Fruit fly (Drosophila melanogaster) whole organism, embryonic: ENCODE measurements around the gene nxf2.

Experiments used
- Aef1 ChIP-seq: fragments of 200-800 bp; sonication (Bioruptor generic); IDR thresholded peaks from 3 replicates; pipeline ENCODE4 v1.3.6; 2022; ENCODE audit warnings: missing biosample characterization, missing genetic modification characterization
- Asciz ChIP-seq: fragments of 200-800 bp; sonication (Bioruptor generic); optimal IDR thresholded peaks from 2 replicates; lab custom pipeline; 2017; ENCODE audit warnings: missing biosample characterization, mild to moderate bottlenecking, missing genetic modification characterization, missing genetic modification reagents
- CG11504 ChIP-seq: fragments of 200-800 bp; sonication (Bioruptor generic); optimal IDR thresholded peaks from 3 replicates; lab custom pipeline; 2019; ENCODE audit warnings: missing biosample characterization, mild to moderate bottlenecking, missing genetic modification characterization, moderate library complexity
- CG12155 ChIP-seq: fragments of 200-800 bp; sonication (Bioruptor generic); optimal IDR thresholded peaks from 3 replicates; lab custom pipeline; 2016; ENCODE audit warnings: missing biosample characterization, missing genetic modification characterization
- CG12769 ChIP-seq: fragments of 200-800 bp; sonication (Bioruptor generic); optimal IDR thresholded peaks from 2 replicates; lab custom pipeline; 2019; ENCODE audit warnings: missing biosample characterization, mild to moderate bottlenecking, missing genetic modification characterization, moderate library complexity
- CG13775 ChIP-seq: fragments of 200-800 bp; sonication (Bioruptor generic); optimal IDR thresholded peaks from 3 replicates; lab custom pipeline; 2017; ENCODE audit warnings: missing biosample characterization, mild to moderate bottlenecking, missing genetic modification characterization
- CG13894 ChIP-seq: fragments of 200-800 bp; sonication (Bioruptor generic); optimal IDR thresholded peaks from 3 replicates; lab custom pipeline; 2018; ENCODE audit warnings: missing biosample characterization, mild to moderate bottlenecking, missing genetic modification characterization, moderate library complexity
- CG15514 ChIP-seq: fragments of 200-800 bp; sonication (Bioruptor generic); optimal IDR thresholded peaks from 3 replicates; lab custom pipeline; 2017; ENCODE audit warnings: missing biosample characterization, missing genetic modification characterization, mild to moderate bottlenecking, moderate library complexity, missing genetic modification reagents
- CG17568 ChIP-seq: fragments of 200-800 bp; sonication (Bioruptor generic); optimal IDR thresholded peaks from 2 replicates; lab custom pipeline; 2018; ENCODE audit warnings: missing biosample characterization, mild to moderate bottlenecking, missing genetic modification characterization, moderate library complexity
- CG2678 ChIP-seq: fragments of 200-800 bp; sonication (Bioruptor generic); optimal IDR thresholded peaks from 3 replicates; lab custom pipeline; 2019; ENCODE audit warnings: missing biosample characterization, mild to moderate bottlenecking, missing genetic modification characterization, moderate library complexity
- CG42726 ChIP-seq: fragments of 200-800 bp; sonication (Bioruptor generic); IDR thresholded peaks from 2 replicates; pipeline ENCODE4 v1.3.6; 2022; ENCODE audit warnings: missing biosample characterization, missing genetic modification characterization; ENCODE audit not compliant: partially characterized antibody
- CG43689 ChIP-seq: fragments of 200-800 bp; sonication (Bioruptor generic); IDR thresholded peaks from 2 replicates; pipeline ENCODE4 v1.3.6; 2022; ENCODE audit warnings: missing biosample characterization, missing genetic modification characterization
- CG7839 ChIP-seq: fragments of 200-800 bp; sonication (Bioruptor generic); optimal IDR thresholded peaks from 3 replicates; lab custom pipeline; 2018; ENCODE audit warnings: missing biosample characterization, mild to moderate bottlenecking, missing genetic modification characterization, moderate library complexity
- CG9437 ChIP-seq: fragments of 200-800 bp; sonication (Bioruptor generic); optimal IDR thresholded peaks from 2 replicates; lab custom pipeline; 2018; ENCODE audit warnings: missing biosample characterization, mild to moderate bottlenecking, missing genetic modification characterization
- CoRest ChIP-seq: fragments of 200-800 bp; sonication (Bioruptor generic); optimal IDR thresholded peaks from 3 replicates; lab custom pipeline; 2018; ENCODE audit warnings: missing biosample characterization, mild to moderate bottlenecking, missing genetic modification characterization, moderate library complexity
- CrebB ChIP-seq: fragments of 200-800 bp; sonication (Bioruptor generic); optimal IDR thresholded peaks from 3 replicates; lab custom pipeline; 2018; ENCODE audit warnings: missing biosample characterization, mild to moderate bottlenecking, missing genetic modification characterization
- D19A ChIP-seq: fragments of 200-800 bp; optimal IDR thresholded peaks from 3 replicates; lab custom pipeline; 2019; ENCODE audit warnings: missing biosample characterization, mild to moderate bottlenecking, missing genetic modification characterization, moderate library complexity
- Dek ChIP-seq: fragments of 200-800 bp; sonication (Bioruptor generic); optimal IDR thresholded peaks from 3 replicates; lab custom pipeline; 2019; ENCODE audit warnings: missing biosample characterization, mild to moderate bottlenecking, missing genetic modification characterization, moderate library complexity
- Dip2 ChIP-seq: fragments of 200-800 bp; sonication (Bioruptor generic); IDR thresholded peaks from 2 replicates; pipeline ENCODE4 v1.3.6; 2022; ENCODE audit warnings: missing biosample characterization, missing genetic modification characterization
- Ets65A ChIP-seq: fragments of 200-800 bp; sonication (Bioruptor generic); peaks from one replicate; lab custom pipeline; 2016; ENCODE audit warnings: missing biosample characterization, missing genetic modification characterization
- H2.0 ChIP-seq: fragments of 200-800 bp; sonication (Bioruptor generic); IDR thresholded peaks from 2 replicates; pipeline ENCODE4 v1.3.6; 2022; ENCODE audit warnings: missing biosample characterization, missing genetic modification characterization
- HLH4C ChIP-seq: fragments of 200-800 bp; sonication (Bioruptor generic); IDR thresholded peaks from 3 replicates; pipeline ENCODE4 v1.3.6; 2022; ENCODE audit warnings: missing biosample characterization, missing genetic modification characterization; ENCODE audit not compliant: partially characterized antibody
- HLH54F ChIP-seq: fragments of 200-800 bp; sonication (Bioruptor generic); optimal IDR thresholded peaks from 3 replicates; lab custom pipeline; 2016; ENCODE audit warnings: missing biosample characterization, missing genetic modification characterization
- NFAT ChIP-seq: fragments of 200-800 bp; sonication (Bioruptor generic); IDR thresholded peaks from 2 replicates; pipeline ENCODE4 v1.3.6; 2022; ENCODE audit warnings: missing biosample characterization, missing genetic modification characterization
- Sry-β ChIP-seq: fragments of 200-800 bp; sonication (Bioruptor generic); optimal IDR thresholded peaks from 2 replicates; lab custom pipeline; 2018; ENCODE audit warnings: missing biosample characterization, mild to moderate bottlenecking, missing genetic modification characterization, moderate library complexity
- TFAM ChIP-seq: fragments of 200-800 bp; sonication (Bioruptor generic); optimal IDR thresholded peaks from 2 replicates; lab custom pipeline; 2017; ENCODE audit warnings: missing biosample characterization, missing genetic modification characterization, inconsistent platforms
- Taf1 ChIP-seq: fragments of 200-800 bp; sonication (Bioruptor generic); IDR thresholded peaks from 2 replicates; pipeline ENCODE4 v1.3.6; 2022; ENCODE audit warnings: missing biosample characterization, missing genetic modification characterization
- Vsx1 ChIP-seq: fragments of 200-800 bp; sonication (Bioruptor generic); optimal IDR thresholded peaks from 2 replicates; lab custom pipeline; 2017; ENCODE audit warnings: missing biosample characterization, mild to moderate bottlenecking, missing genetic modification characterization, missing genetic modification reagents
- Xbp1 ChIP-seq: fragments of 200-800 bp; sonication (Bioruptor generic); optimal IDR thresholded peaks from 3 replicates; lab custom pipeline; 2016; ENCODE audit warnings: missing biosample characterization, mild to moderate bottlenecking, missing genetic modification characterization
- bowl ChIP-seq: fragments of 200-800 bp; sonication (Bioruptor generic); IDR thresholded peaks from 2 replicates; pipeline ENCODE4 v1.3.6; 2022; ENCODE audit warnings: missing biosample characterization, missing genetic modification characterization
- cato ChIP-seq: fragments of 200-800 bp; sonication (Bioruptor generic); optimal IDR thresholded peaks from 2 replicates; lab custom pipeline; 2016; ENCODE audit warnings: missing biosample characterization, missing genetic modification characterization, borderline replicate concordance
- cwo ChIP-seq: fragments of 200-800 bp; sonication (Bioruptor generic); optimal IDR thresholded peaks from 3 replicates; lab custom pipeline; 2017; ENCODE audit warnings: missing biosample characterization, missing genetic modification characterization, mild to moderate bottlenecking, moderate library complexity, missing genetic modification reagents
- dati ChIP-seq: fragments of 200-800 bp; sonication (Bioruptor generic); IDR thresholded peaks from 2 replicates; pipeline ENCODE4 v1.3.6; 2022; ENCODE audit warnings: missing biosample characterization, missing genetic modification characterization
- dimm ChIP-seq: fragments of 200-800 bp; sonication (Bioruptor generic); IDR thresholded peaks from 2 replicates; pipeline ENCODE4 v1.3.6; 2022; ENCODE audit warnings: missing biosample characterization, missing genetic modification characterization
- emc ChIP-seq: fragments of 200-800 bp; sonication (Bioruptor generic); optimal IDR thresholded peaks from 2 replicates; lab custom pipeline; 2016; ENCODE audit warnings: missing biosample characterization, missing genetic modification characterization
- her ChIP-seq: fragments of 200-800 bp; sonication (Bioruptor generic); optimal IDR thresholded peaks from 2 replicates; lab custom pipeline; 2016; ENCODE audit warnings: missing biosample characterization, missing genetic modification characterization
- inv ChIP-seq: fragments of 200-800 bp; sonication (Bioruptor generic); IDR thresholded peaks from 2 replicates; pipeline ENCODE4 v1.3.6; 2022; ENCODE audit warnings: missing biosample characterization, missing genetic modification characterization; ENCODE audit not compliant: partially characterized antibody
- jing ChIP-seq: fragments of 200-800 bp; sonication (Bioruptor generic); optimal IDR thresholded peaks from 2 replicates; lab custom pipeline; 2018; ENCODE audit warnings: missing biosample characterization, mild to moderate bottlenecking, missing genetic modification characterization
- mld ChIP-seq: fragments of 200-800 bp; sonication (Bioruptor generic); IDR thresholded peaks from 3 replicates; pipeline ENCODE4 v1.3.6; 2022; ENCODE audit warnings: missing biosample characterization, missing genetic modification characterization; ENCODE audit not compliant: partially characterized antibody
- nau ChIP-seq: fragments of 200-800 bp; sonication (Bioruptor generic); optimal IDR thresholded peaks from 3 replicates; lab custom pipeline; 2017; ENCODE audit warnings: missing biosample characterization, mild to moderate bottlenecking, missing genetic modification characterization, missing genetic modification reagents
- nerfin-2 ChIP-seq: fragments of 200-800 bp; sonication (Bioruptor generic); IDR thresholded peaks from 2 replicates; pipeline ENCODE4 v1.3.6; 2022; ENCODE audit warnings: missing biosample characterization, missing genetic modification characterization; ENCODE audit not compliant: partially characterized antibody
- pho ChIP-seq: fragments of 200-800 bp; sonication (Bioruptor generic); optimal IDR thresholded peaks from 2 replicates; lab custom pipeline; 2016; ENCODE audit warnings: missing biosample characterization, missing genetic modification characterization
- pzg ChIP-seq: fragments of 200-800 bp; sonication (Bioruptor generic); optimal IDR thresholded peaks from 3 replicates; lab custom pipeline; 2018; ENCODE audit warnings: missing biosample characterization, mild to moderate bottlenecking, missing genetic modification characterization, moderate library complexity
- run ChIP-seq: fragments of 200-800 bp; sonication (Bioruptor generic); optimal IDR thresholded peaks from 3 replicates; lab custom pipeline; 2018; ENCODE audit warnings: missing biosample characterization, mild to moderate bottlenecking, missing genetic modification characterization
- stwl ChIP-seq: fragments of 200-800 bp; sonication (Bioruptor generic); optimal IDR thresholded peaks from 3 replicates; lab custom pipeline; 2018; ENCODE audit warnings: missing biosample characterization, mild to moderate bottlenecking, missing genetic modification characterization, moderate library complexity
- tgo ChIP-seq: fragments of 200-800 bp; sonication (Bioruptor generic); IDR thresholded peaks from 3 replicates; pipeline ENCODE4 v1.3.6; 2022; ENCODE audit warnings: missing biosample characterization, missing genetic modification characterization
- toy ChIP-seq: fragments of 200-800 bp; sonication (Bioruptor generic); IDR thresholded peaks from 2 replicates; pipeline ENCODE4 v1.3.6; 2022; ENCODE audit warnings: missing biosample characterization, missing genetic modification characterization
- z ChIP-seq: fragments of 200-800 bp; sonication (Bioruptor generic); IDR thresholded peaks from 3 replicates; pipeline ENCODE4 v1.3.6; 2022; ENCODE audit warnings: missing biosample characterization, missing genetic modification characterization
- zf30C ChIP-seq: fragments of 200-800 bp; sonication (Bioruptor generic); optimal IDR thresholded peaks from 3 replicates; lab custom pipeline; 2018; ENCODE audit warnings: missing biosample characterization, mild to moderate bottlenecking, missing genetic modification characterization

nxf2 gene

dm6 chr3L:16574307-16574946 lies 5.7 kb downstream of the nxf2 start, which contains the start of gene mbf1 (continued):
- no peak for TF ChIP-seq Vsx1 (GFP tag; lab: Kevin White, UChicago)
- TF ChIP-seq dimm, result no peak
- no peak for TF ChIP-seq nau
- no peak for TF ChIP-seq tgo (GFP tag; lab: Robert Waterston, UW)
- peak; percentile 37 for TF ChIP-seq pho (GFP tag; lab: Kevin White, UChicago)
- peak; percentile 59; the same call in 2 of the 3 replicates for TF ChIP-seq HLH4C (GFP tag; lab: Robert Waterston, UW)
- no peak for TF ChIP-seq TFAM
- TF ChIP-seq CG2678 (tag; lab: Kevin White, UChicago), result peak; percentile 19
- TF ChIP-seq CG43689 (GFP tag; lab: Robert Waterston, UW), result no peak
- no peak for TF ChIP-seq Dip2 (GFP tag; lab: Robert Waterston, UW)
- peak; percentile 71 for TF ChIP-seq Ets65A (GFP tag; lab: Kevin White, UChicago)
- no peak for TF ChIP-seq HLH54F (GFP tag; lab: Kevin White, UChicago)
- peak; percentile 20 for TF ChIP-seq CG12155 (GFP tag; lab: Kevin White, UChicago)
- peak; percentile 42 for TF ChIP-seq CoRest
- no peak for TF ChIP-seq dati (GFP tag; lab: Robert Waterston, UW)
- no peak for TF ChIP-seq toy (GFP tag; lab: Robert Waterston, UW)
- no peak for TF ChIP-seq D19A (tag; lab: Kevin White, UChicago)
- no peak for TF ChIP-seq Taf1
- no peak for TF ChIP-seq her (GFP tag; lab: Kevin White, UChicago)
- TF ChIP-seq CG11504 (tag; lab: Kevin White, UChicago), result peak; percentile 27
- peak; percentile 13 for TF ChIP-seq CG13775 (GFP tag; lab: Kevin White, UChicago)
- no peak for TF ChIP-seq run
- TF ChIP-seq Aef1 (GFP tag; lab: Robert Waterston, UW), result no peak
- peak; percentile 32 for TF ChIP-seq CG13894 (tag; lab: Kevin White, UChicago)
- TF ChIP-seq stwl (tag; lab: Kevin White, UChicago), result peak; percentile 85
- TF ChIP-seq pzg (GFP tag; lab: Kevin White, UChicago), result peak; percentile 90
- no peak for TF ChIP-seq zf30C
- 0 out of 3 replicates have a peak, but pooled peaks have one; percentile 13 for TF ChIP-seq mld
- TF ChIP-seq H2.0 (GFP tag; lab: Robert Waterston, UW), result no peak
- TF ChIP-seq CG12769 (tag; lab: Kevin White, UChicago), result peak; percentile 32
- TF ChIP-seq Xbp1 (GFP tag; lab: Kevin White, UChicago), result no peak
- peak; percentile 22 for TF ChIP-seq CG17568
- TF ChIP-seq Sry-β, result no peak
- TF ChIP-seq cwo, result no peak
- no peak for TF ChIP-seq cato
- TF ChIP-seq CrebB, result no peak
- no peak for TF ChIP-seq emc (GFP tag; lab: Kevin White, UChicago)
- TF ChIP-seq bowl, result no peak
- no peak for TF ChIP-seq CG7839 (tag; lab: Kevin White, UChicago)
- TF ChIP-seq nerfin-2 (GFP tag; lab: Robert Waterston, UW), result no peak
- TF ChIP-seq jing (GFP tag; lab: Kevin White, UChicago), result no peak
- peak; percentile 63 for TF ChIP-seq CG15514 (GFP tag; lab: Kevin White, UChicago)
- peak; percentile 48; the same call in 1 of the 2 replicates for TF ChIP-seq inv
- TF ChIP-seq Asciz (GFP tag; lab: Kevin White, UChicago), result no peak
- TF ChIP-seq Dek, result no peak
- TF ChIP-seq NFAT (GFP tag; lab: Robert Waterston, UW), result no peak
- TF ChIP-seq CG42726 (GFP tag; lab: Robert Waterston, UW), result 0 out of 2 replicates have a peak, but pooled peaks have one; percentile 31
- TF ChIP-seq z (GFP tag; lab: Robert Waterston, UW), result no peak
- peak; percentile 62 for TF ChIP-seq CG9437
